Worm (Caenorhabditis elegans): ENCODE measurements around the gene mpst-1.
A peak's percentile ranks its signal among the peaks of the same experiment; 100 is the strongest.

mpst-1 gene

DNA sequence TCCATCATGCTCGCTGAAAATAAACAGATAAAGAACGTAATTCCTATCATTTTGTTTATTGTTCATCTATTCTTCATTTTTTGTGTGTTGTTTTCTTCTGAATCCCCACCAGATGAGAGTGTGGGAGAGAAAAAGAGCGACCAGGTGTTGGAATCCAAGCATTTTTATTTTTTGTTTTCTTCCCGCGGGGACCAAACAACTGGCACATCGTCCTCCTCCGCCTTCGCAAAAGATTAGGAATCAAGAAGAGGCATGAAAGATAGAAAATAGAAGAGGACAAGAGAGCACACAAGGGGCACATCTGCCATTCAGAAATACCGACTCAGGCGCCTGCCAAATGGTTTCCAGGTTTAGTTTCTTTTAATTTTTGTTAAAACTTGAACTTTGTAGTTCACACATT is 9.2 kb upstream of the mpst-1 start, which contains the start of gene R13H4.2:
R13H4.2 (plus strand) TSS at position 319 of the 400 bp plus-strand sequence.
- no peak for TF ChIP-seq C04F5.9 (tag; optimal IDR thresholded peaks at IDR 0.05)
- peak; percentile 73 for TF ChIP-seq rnt-1 (tag; optimal IDR thresholded peaks at IDR 0.05)
- no peak for TF ChIP-seq ceh-63 (GFP tag; optimal IDR thresholded peaks at IDR 0.05)
- TF ChIP-seq unc-130 (tag; optimal IDR thresholded peaks at IDR 0.05), result peak; percentile 24
- no peak for TF ChIP-seq ceh-90 (tag; optimal IDR thresholded peaks at IDR 0.05)
- TF ChIP-seq jun-1 (tag; optimal IDR thresholded peaks at IDR 0.05), result no peak
- no peak for TF ChIP-seq mef-2 (tag; optimal IDR thresholded peaks at IDR 0.05)
- TF ChIP-seq fkh-4 (tag; optimal IDR thresholded peaks at IDR 0.05; ENCODE audit: borderline replicate concordance), result no peak
- no peak for TF ChIP-seq dpl-1 (GFP tag; optimal IDR thresholded peaks at IDR 0.05)
- no peak for TF ChIP-seq nhr-90 (tag; optimal IDR thresholded peaks at IDR 0.05; ENCODE audit: poor library complexity)
- peak; percentile 97 for TF ChIP-seq pag-3 (tag; optimal IDR thresholded peaks at IDR 0.05; ENCODE audit: borderline replicate concordance, insufficient read depth)
- TF ChIP-seq lin-14 (GFP tag; optimal IDR thresholded peaks at IDR 0.05), result peak; percentile 76
- TF ChIP-seq lir-3 (tag; optimal IDR thresholded peaks at IDR 0.05; ENCODE audit: poor library complexity), result no peak
- TF ChIP-seq ceh-82 (tag; optimal IDR thresholded peaks at IDR 0.05), result no peak
- peak in 1 of 2 experiments; percentile 15 for TF ChIP-seq lsy-2 (tag; optimal IDR thresholded peaks at IDR 0.05)
- TF ChIP-seq unc-30 (tag; optimal IDR thresholded peaks at IDR 0.05), result no peak
- no peak for TF ChIP-seq blmp-1 (tag; optimal IDR thresholded peaks at IDR 0.05)
- no peak for TF ChIP-seq C34B4.2 (tag; optimal IDR thresholded peaks at IDR 0.05)
- TF ChIP-seq sup-37 (GFP tag; optimal IDR thresholded peaks at IDR 0.05), result no peak
- no peak for TF ChIP-seq Y116A8C.19 (tag; optimal IDR thresholded peaks at IDR 0.05; ENCODE audit: borderline replicate concordance)
- TF ChIP-seq snu-23 (GFP tag; optimal IDR thresholded peaks at IDR 0.05), result peak; percentile 19
- TF ChIP-seq aha-1 (tag; optimal IDR thresholded peaks at IDR 0.05), result no peak
- no peak for TF ChIP-seq ceh-88 (GFP tag; IDR thresholded peaks at IDR 0.05)
- no peak for TF ChIP-seq zip-4 (GFP tag; optimal IDR thresholded peaks at IDR 0.05)
- TF ChIP-seq fos-1 (tag; optimal IDR thresholded peaks at IDR 0.05), result no peak
- no peak for TF ChIP-seq unc-62 (GFP tag; optimal IDR thresholded peaks at IDR 0.05)
- TF ChIP-seq ztf-11 (tag; optimal IDR thresholded peaks at IDR 0.05), result no peak
- TF ChIP-seq sptf-1 (tag; optimal IDR thresholded peaks at IDR 0.05), result no peak
- TF ChIP-seq efl-1 (optimal IDR thresholded peaks at IDR 0.05), result no peak
- TF ChIP-seq efl-1 (GFP tag; optimal IDR thresholded peaks at IDR 0.05 in 1 of 2), result no peak
- TF ChIP-seq lin-39 (tag; optimal IDR thresholded peaks at IDR 0.05), result no peak
- no peak for TF ChIP-seq nhr-20 (tag; optimal IDR thresholded peaks at IDR 0.05)
- peak; percentile 37 for TF ChIP-seq nhr-19 (GFP tag; conservative IDR thresholded peaks at IDR 0.05)
- TF ChIP-seq nhr-71 (tag; optimal IDR thresholded peaks at IDR 0.05), result peak; percentile 68
- TF ChIP-seq alr-1 (tag; optimal IDR thresholded peaks at IDR 0.05; ENCODE audit: borderline replicate concordance), result no peak
- TF ChIP-seq irx-1 (tag; optimal IDR thresholded peaks at IDR 0.05), result no peak
- no peak for TF ChIP-seq nhr-11 (tag; optimal IDR thresholded peaks at IDR 0.05)
- TF ChIP-seq swsn-7 (tag; optimal IDR thresholded peaks at IDR 0.05), result no peak
- TF ChIP-seq nhr-84 (tag; optimal IDR thresholded peaks at IDR 0.05), result no peak

DNA sequence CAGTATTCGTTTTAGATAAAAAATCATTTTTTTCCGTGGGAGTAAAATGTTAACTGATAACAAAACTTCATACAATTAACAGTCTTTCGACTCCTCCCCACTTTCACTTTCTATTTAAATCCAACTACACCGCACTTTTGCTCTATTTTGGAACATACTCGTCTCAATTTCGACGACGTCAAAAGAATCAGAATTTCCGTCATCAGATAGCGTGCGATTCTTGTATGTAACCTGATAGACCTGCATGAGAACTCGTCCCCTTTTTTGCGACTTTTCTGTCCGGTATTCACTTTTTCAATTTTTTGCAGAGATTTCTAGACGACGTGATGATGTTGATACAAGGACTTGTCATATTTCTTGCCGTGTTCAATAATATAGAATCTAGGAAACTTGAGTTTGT is 6.5 kb upstream of the mpst-1 start, which contains the start of gene pho-8:
pho-8 (plus strand) TSS at position 301 of the 400 bp plus-strand sequence.
- TF ChIP-seq tbx-2 (tag; optimal IDR thresholded peaks at IDR 0.05), result no peak
- no peak for TF ChIP-seq C16A3.4 (tag; optimal IDR thresholded peaks at IDR 0.05)
- TF ChIP-seq lin-14 (GFP tag; optimal IDR thresholded peaks at IDR 0.05), result no peak
- no peak for TF ChIP-seq pax-3 (tag; optimal IDR thresholded peaks at IDR 0.05)
- TF ChIP-seq rnt-1 (tag; optimal IDR thresholded peaks at IDR 0.05), result no peak
- TF ChIP-seq F16B12.6 (tag; optimal IDR thresholded peaks at IDR 0.05), result no peak
- TF ChIP-seq C34B4.2 (tag; optimal IDR thresholded peaks at IDR 0.05), result no peak
- TF ChIP-seq sox-4 (tag; optimal IDR thresholded peaks at IDR 0.05), result no peak
- no peak for TF ChIP-seq jun-1 (tag; optimal IDR thresholded peaks at IDR 0.05)
- TF ChIP-seq pqm-1 (tag; optimal IDR thresholded peaks at IDR 0.05), result no peak
- TF ChIP-seq snpc-4 (tag; optimal IDR thresholded peaks at IDR 0.05), result no peak
- TF ChIP-seq ceh-88 (GFP tag; IDR thresholded peaks at IDR 0.05), result no peak
- TF ChIP-seq ceh-90 (tag; optimal IDR thresholded peaks at IDR 0.05), result no peak
- no peak for TF ChIP-seq mef-2 (tag; optimal IDR thresholded peaks at IDR 0.05)
- TF ChIP-seq ztf-4 (tag; optimal IDR thresholded peaks at IDR 0.05), result no peak
- no peak for TF ChIP-seq aly-2 (tag; optimal IDR thresholded peaks at IDR 0.05)
- TF ChIP-seq ces-1 (GFP tag; optimal IDR thresholded peaks at IDR 0.05), result no peak
- TF ChIP-seq elt-2 (tag; optimal IDR thresholded peaks at IDR 0.05), result no peak
- no peak for TF ChIP-seq egl-13 (tag; optimal IDR thresholded peaks at IDR 0.05)
